Worm (Caenorhabditis elegans): ENCODE data around the gene snpc-1.1.

DNA sequence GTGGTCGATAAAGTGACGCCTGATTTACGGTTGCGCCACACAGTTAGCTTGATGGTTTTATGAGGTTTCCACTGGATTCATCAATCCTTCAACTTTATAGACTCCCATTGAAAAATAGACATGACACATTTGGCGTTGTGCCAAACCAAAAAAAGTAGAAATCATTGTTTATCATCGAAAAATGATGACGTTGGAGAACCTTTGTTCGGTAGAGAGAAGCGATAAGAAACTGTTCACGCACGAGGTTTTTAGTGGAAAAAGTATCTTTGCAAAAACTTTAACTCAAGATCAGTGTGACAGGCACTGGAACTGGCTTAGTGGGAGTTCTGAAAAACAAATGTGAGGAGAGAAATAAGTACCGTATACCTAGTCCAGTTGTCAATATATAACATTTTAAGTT, 32.5 kb upstream of the snpc-1.1 start:
- TF ChIP-seq grh-1 (GFP tag; IDR thresholded peaks at IDR 0.05) (no peak), pax-3 (tag; optimal IDR thresholded peaks at IDR 0.05) (no peak), efl-1 (optimal IDR thresholded peaks at IDR 0.05) (no peak), efl-1 (GFP tag; optimal IDR thresholded peaks at IDR 0.05 in 1 of 2) (no peak), lin-39 (tag; optimal IDR thresholded peaks at IDR 0.05) (no peak), snpc-4 (tag; optimal IDR thresholded peaks at IDR 0.05) (no peak), dpl-1 (GFP tag; optimal IDR thresholded peaks at IDR 0.05) (no peak), aly-2 (tag; optimal IDR thresholded peaks at IDR 0.05) (no peak), lsy-2 (tag; optimal IDR thresholded peaks at IDR 0.05) (no peak), elt-3 (tag; optimal IDR thresholded peaks at IDR 0.05) (no peak)

Measured in whole organism, L1 larva.